Worm (Caenorhabditis elegans) whole organism, L4 larva: ENCODE measurements around the gene R31.2.
A peak's percentile ranks its signal among the peaks of the same experiment; 100 is the strongest.

Source experiments
- F26F4.8 ChIP-seq: fragments of 200-800 bp; sonication (Bioruptor generic); conservative IDR thresholded peaks from 2 replicates; pipeline ENCODE4 v1.3.6; 2022; ENCODE audit warnings: missing genetic modification characterization, missing compliant biosample characterization
- F49E8.2 ChIP-seq: sonication (generic microtip); optimal IDR thresholded peaks from 2 replicates; lab custom pipeline; 2016; ENCODE audit warnings: missing compliant biosample characterization, mild to moderate bottlenecking, missing genetic modification characterization, borderline replicate concordance
- T20F7.1 ChIP-seq: fragments of 200-800 bp; sonication (Bioruptor generic); optimal IDR thresholded peaks from 2 replicates; lab custom pipeline; 2018; ENCODE audit warnings: mild to moderate bottlenecking, missing genetic modification characterization, missing compliant biosample characterization
- Y75B8A.6 ChIP-seq: fragments of 200-800 bp; sonication (Bioruptor generic); IDR thresholded peaks from 2 replicates; pipeline ENCODE4 v1.3.6; 2022; ENCODE audit warnings: missing genetic modification reagents, missing genetic modification characterization, missing compliant biosample characterization
- aha-1 ChIP-seq: fragments of 150-350 bp; peaks from one replicate; lab custom pipeline; 2014; ENCODE audit warnings: missing biosample characterization, missing genetic modification characterization
- ama-1 ChIP-seq: fragments of 150-350 bp; optimal IDR thresholded peaks from 2 replicates; lab custom pipeline; 2014; ENCODE audit warnings: inconsistent platforms, mixed read lengths
- attf-4 ChIP-seq: sonication (generic microtip); optimal IDR thresholded peaks from 3 replicates; lab custom pipeline; 2017; ENCODE audit warnings: missing biosample characterization, missing genetic modification characterization
- ceh-20 ChIP-seq: fragments of 200-800 bp; sonication (Bioruptor generic); IDR thresholded peaks from 2 replicates; pipeline ENCODE4 v1.3.6; 2022; ENCODE audit warnings: missing genetic modification reagents, missing genetic modification characterization, missing compliant biosample characterization
- ceh-28 ChIP-seq: fragments of 150-350 bp; optimal IDR thresholded peaks from 2 replicates; lab custom pipeline; 2014; ENCODE audit warnings: missing biosample characterization, missing genetic modification reagents, missing genetic modification characterization
- ceh-32 ChIP-seq: sonication (generic microtip); optimal IDR thresholded peaks from 2 replicates; lab custom pipeline; 2016; ENCODE audit warnings: mild to moderate bottlenecking, missing genetic modification characterization, missing compliant biosample characterization; ENCODE audit not compliant: poor library complexity
- ceh-82 ChIP-seq: sonication (generic microtip); optimal IDR thresholded peaks from 2 replicates; lab custom pipeline; 2017; ENCODE audit warnings: missing biosample characterization, missing genetic modification characterization
- ces-1 ChIP-seq: fragments of 150-350 bp; sonication (generic microtip); optimal IDR thresholded peaks from 4 replicates; lab custom pipeline; 2014; ENCODE audit warnings: missing biosample characterization, missing genetic modification reagents, missing genetic modification characterization
- ctbp-1 ChIP-seq: fragments of 200-800 bp; sonication (Bioruptor generic); IDR thresholded peaks from 2 replicates; pipeline ENCODE4 v1.3.6; 2022; ENCODE audit warnings: missing genetic modification reagents, missing genetic modification characterization, missing compliant biosample characterization
- daf-16 ChIP-seq, 3 experiments: sonication (generic microtip); optimal IDR thresholded peaks; 2 replicates each; lab custom pipeline; 2016 to 2017; ENCODE audit warnings: missing genetic modification characterization in 3 of 3, missing genetic modification reagents in 3 of 3, mild to moderate bottlenecking in 2 of 3, missing compliant biosample characterization in 2 of 3, missing biosample characterization in 1 of 3, moderate library complexity in 1 of 3
- daf-19 ChIP-seq: fragments of 200-800 bp; sonication (Bioruptor generic); conservative IDR thresholded peaks from 2 replicates; pipeline ENCODE4 v1.3.6; 2022; ENCODE audit warnings: missing genetic modification characterization, missing compliant biosample characterization
- dmd-6 ChIP-seq: fragments of 200-800 bp; sonication (Bioruptor generic); IDR thresholded peaks from 2 replicates; pipeline ENCODE4 v1.3.6; 2022; ENCODE audit warnings: missing genetic modification reagents, missing genetic modification characterization, missing compliant biosample characterization
- dmd-9 ChIP-seq: fragments of 200-800 bp; sonication (Bioruptor generic); IDR thresholded peaks from 2 replicates; pipeline ENCODE4 v1.3.6; 2022; ENCODE audit warnings: missing genetic modification reagents, missing genetic modification characterization, missing compliant biosample characterization
- fkh-10 ChIP-seq: fragments of 150-350 bp; optimal IDR thresholded peaks from 2 replicates; lab custom pipeline; 2014; ENCODE audit warnings: missing biosample characterization, missing genetic modification reagents, missing genetic modification characterization
- lim-7 ChIP-seq: fragments of 200-800 bp; sonication (Bioruptor generic); IDR thresholded peaks from 2 replicates; pipeline ENCODE4 v1.3.6; 2022; ENCODE audit warnings: missing genetic modification characterization, missing compliant biosample characterization
- lin-1 ChIP-seq: fragments of 200-800 bp; sonication (Bioruptor generic); IDR thresholded peaks from 2 replicates; pipeline ENCODE4 v1.3.6; 2022; ENCODE audit warnings: missing genetic modification reagents, missing genetic modification characterization, missing compliant biosample characterization
- lin-13 ChIP-seq: fragments of 150-350 bp; optimal IDR thresholded peaks from 2 replicates; lab custom pipeline; 2014; ENCODE audit warnings: missing biosample characterization, missing genetic modification reagents, missing genetic modification characterization
- madf-9 ChIP-seq: fragments of 200-800 bp; sonication (Bioruptor generic); conservative IDR thresholded peaks from 2 replicates; pipeline ENCODE4 v1.3.6; 2022; ENCODE audit warnings: missing genetic modification reagents, missing genetic modification characterization, missing compliant biosample characterization
- mdl-1 ChIP-seq, 2 experiments: fragments of 150-350 bp in 1 of 2; sonication (generic microtip) in 1 of 2; optimal IDR thresholded peaks; 2 replicates each; lab custom pipeline; 2014 to 2017; ENCODE audit warnings: missing biosample characterization in 2 of 2, missing genetic modification characterization in 2 of 2
- mes-2 ChIP-seq: sonication (generic microtip); optimal IDR thresholded peaks from 2 replicates; lab custom pipeline; 2016; ENCODE audit warnings: missing genotype, mild to moderate bottlenecking, missing genetic modification characterization, missing compliant biosample characterization; ENCODE audit not compliant: poor library complexity, severe bottlenecking
- nhr-28 ChIP-seq: fragments of 150-350 bp; optimal IDR thresholded peaks from 2 replicates; lab custom pipeline; 2014; ENCODE audit warnings: missing biosample characterization, missing genetic modification characterization
- nhr-42 ChIP-seq: fragments of 200-800 bp; sonication (Bioruptor generic); IDR thresholded peaks from 2 replicates; pipeline ENCODE4 v1.3.6; 2022; ENCODE audit warnings: missing genetic modification characterization, missing compliant biosample characterization
- nhr-6 ChIP-seq: fragments of 150-350 bp; optimal IDR thresholded peaks from 2 replicates; lab custom pipeline; 2014; ENCODE audit warnings: missing biosample characterization, missing genetic modification characterization
- nhr-76 ChIP-seq: fragments of 150-350 bp; optimal IDR thresholded peaks from 2 replicates; lab custom pipeline; 2014; ENCODE audit warnings: missing biosample characterization, missing genetic modification characterization
- nhr-77 ChIP-seq: fragments of 150-350 bp; optimal IDR thresholded peaks from 2 replicates; lab custom pipeline; 2014; ENCODE audit warnings: missing biosample characterization, missing genetic modification characterization
- php-3 ChIP-seq: fragments of 200-800 bp; sonication (Bioruptor generic); IDR thresholded peaks from 2 replicates; pipeline ENCODE4 v1.3.6; 2022; ENCODE audit warnings: missing genetic modification reagents, missing genetic modification characterization, missing compliant biosample characterization
- pqm-1 ChIP-seq: sonication (generic microtip); optimal IDR thresholded peaks from 2 replicates; lab custom pipeline; 2017; ENCODE audit warnings: missing biosample characterization, missing genetic modification characterization
- saeg-2 ChIP-seq: fragments of 200-800 bp; sonication (Bioruptor generic); IDR thresholded peaks from 2 replicates; pipeline ENCODE4 v1.3.6; 2022; ENCODE audit warnings: missing genetic modification reagents, missing genetic modification characterization, missing compliant biosample characterization
- sdz-12 ChIP-seq: fragments of 200-800 bp; sonication (Bioruptor generic); optimal IDR thresholded peaks from 2 replicates; lab custom pipeline; 2018; ENCODE audit warnings: mild to moderate bottlenecking, missing genetic modification characterization, missing compliant biosample characterization
- tag-97 ChIP-seq: fragments of 200-800 bp; sonication (Bioruptor generic); IDR thresholded peaks from 2 replicates; pipeline ENCODE4 v1.3.6; 2022; ENCODE audit warnings: missing genetic modification characterization, missing compliant biosample characterization
- unc-130 ChIP-seq: sonication (generic microtip); optimal IDR thresholded peaks from 2 replicates; lab custom pipeline; 2016; ENCODE audit warnings: missing genetic modification reagents, missing genetic modification characterization, missing compliant biosample characterization
- unc-39 ChIP-seq: sonication (generic microtip); optimal IDR thresholded peaks from 2 replicates; lab custom pipeline; 2017; ENCODE audit warnings: missing biosample characterization, missing genetic modification characterization
- unc-62 ChIP-seq, 3 experiments: fragments of 150-350 bp in 1 of 3; sonication (generic microtip); optimal IDR thresholded peaks in 2 of 3; peaks in 1 of 3; 1 replicate in 1 of 3; 2 replicates in 2 of 3; lab custom pipeline; 2014 to 2017; ENCODE audit warnings: missing biosample characterization in 3 of 3, missing genetic modification characterization in 3 of 3, missing genetic modification reagents in 3 of 3, missing genotype in 1 of 3
- zag-1 ChIP-seq: fragments of 150-350 bp; optimal IDR thresholded peaks from 2 replicates; lab custom pipeline; 2014; ENCODE audit warnings: missing biosample characterization, missing genetic modification characterization
- ztf-11 ChIP-seq: fragments of 150-350 bp; optimal IDR thresholded peaks from 2 replicates; lab custom pipeline; 2014; ENCODE audit warnings: missing biosample characterization, missing genetic modification characterization

Gene R31.2

ce11 chrV:11945429-11945828 lies 28.1 kb downstream of the R31.2 start:
- TF ChIP-seq ctbp-1 (GFP tag; lab: Robert Waterston, UW) (no peak), aha-1 (tag; lab: Kevin White, UChicago) (peak; percentile 94), nhr-77 (tag; lab: Kevin White, UChicago) (no peak), unc-62 (GFP tag; optimal IDR thresholded peaks at IDR 0.05 in 1 of 2; lab: Kevin White, UChicago) (no peak), unc-62 (tag; optimal IDR thresholded peaks at IDR 0.05; lab: Kevin White, UChicago) (no peak), ceh-20 (no peak), ceh-32 (tag; lab: Kevin White, UChicago) (no peak), dmd-9 (GFP tag; lab: Robert Waterston, UW) (no peak), tag-97 (GFP tag; lab: Robert Waterston, UW) (no peak), ceh-28 (no peak)

- TF ChIP-seq zag-1: no peak
- no peak for TF ChIP-seq mdl-1 (tag; optimal IDR thresholded peaks at IDR 0.05; lab: Kevin White, UChicago)
- TF ChIP-seq nhr-76 (tag; lab: Kevin White, UChicago): no peak
- no peak for TF ChIP-seq lin-13 (GFP tag; lab: Kevin White, UChicago)
Measured at ce11 chrV:11946818-11947217, 29.4 kb downstream of the R31.2 start.

ce11 chrV:11947414-11947954 lies 30.1 kb downstream of the R31.2 start:
- TF ChIP-seq lim-7 (GFP tag; lab: Robert Waterston, UW) (no peak), madf-9 (GFP tag; lab: Robert Waterston, UW) (no peak), nhr-28 (no peak), nhr-42 (GFP tag; lab: Robert Waterston, UW) (no peak), ama-1 (no peak)

ce11 chrV:11948581-11948980 lies 31.2 kb downstream of the R31.2 start:
- TF ChIP-seq dmd-9 (GFP tag; lab: Robert Waterston, UW) (no peak), daf-19 (GFP tag; lab: Robert Waterston, UW) (no peak), sdz-12 (GFP tag; lab: Kevin White, UChicago) (no peak), lin-1 (GFP tag; lab: Robert Waterston, UW) (no peak), nhr-42 (GFP tag; lab: Robert Waterston, UW) (no peak), pqm-1 (tag; lab: Kevin White, UChicago) (no peak), mes-2 (no peak), daf-16 (GFP tag; optimal IDR thresholded peaks at IDR 0.05; lab: Kevin White, UChicago) (no peak), daf-16 (tag; optimal IDR thresholded peaks at IDR 0.05; lab: Kevin White, UChicago) (no peak), ceh-82 (tag; lab: Kevin White, UChicago) (no peak), ztf-11 (tag; lab: Kevin White, UChicago) (no peak), php-3 (no peak), Y75B8A.6 (GFP tag; lab: Robert Waterston, UW) (no peak), F49E8.2 (tag; lab: Kevin White, UChicago) (no peak), attf-4 (tag; lab: Kevin White, UChicago) (no peak), saeg-2 (GFP tag; lab: Robert Waterston, UW) (no peak)

- no peak for TF ChIP-seq unc-39
- TF ChIP-seq fkh-10 (GFP tag; lab: Kevin White, UChicago): no peak
- TF ChIP-seq T20F7.1 (GFP tag; lab: Kevin White, UChicago): no peak
- no peak for TF ChIP-seq unc-130 (GFP tag; lab: Kevin White, UChicago)
- TF ChIP-seq F26F4.8 (GFP tag; lab: Robert Waterston, UW): no peak
- TF ChIP-seq nhr-6 (tag; lab: Kevin White, UChicago): no peak
- TF ChIP-seq tag-97 (GFP tag; lab: Robert Waterston, UW): no peak
- TF ChIP-seq dmd-6 (GFP tag; lab: Robert Waterston, UW): no peak
- TF ChIP-seq mdl-1 (tag; optimal IDR thresholded peaks at IDR 0.05; lab: Kevin White, UChicago): no peak
- no peak for TF ChIP-seq ces-1 (GFP tag; lab: Kevin White, UChicago)
- TF ChIP-seq, all 104 proteins: peak for 0
Measured at ce11 chrV:11949509-11950117, 32.2 kb downstream of the R31.2 start.
